Fruit fly (Drosophila melanogaster) whole organism, embryonic: Measurements from ENCODE around the gene Cpr65Aw.

Source experiments
- Aef1 ChIP-seq: fragments of 200-800 bp; sonication (Bioruptor generic); IDR thresholded peaks from 3 replicates; pipeline ENCODE4 v1.3.6; 2022; ENCODE audit warnings: missing biosample characterization, missing genetic modification characterization
- Blimp-1 ChIP-seq: fragments of 200-800 bp; sonication (Bioruptor generic); optimal IDR thresholded peaks from 3 replicates; lab custom pipeline; 2018; ENCODE audit warnings: missing biosample characterization, missing genetic modification characterization, mild to moderate bottlenecking, moderate library complexity, missing genetic modification reagents
- CG10147 ChIP-seq: fragments of 200-800 bp; sonication (Bioruptor generic); optimal IDR thresholded peaks from 2 replicates; lab custom pipeline; 2019; ENCODE audit warnings: missing biosample characterization, mild to moderate bottlenecking, missing genetic modification characterization, moderate library complexity
- CG10979 ChIP-seq: fragments of 200-800 bp; sonication (Bioruptor generic); optimal IDR thresholded peaks from 2 replicates; lab custom pipeline; 2018; ENCODE audit warnings: missing biosample characterization, mild to moderate bottlenecking, missing genetic modification characterization, moderate library complexity
- CG11560 ChIP-seq: fragments of 200-800 bp; sonication (Bioruptor generic); IDR thresholded peaks from 3 replicates; pipeline ENCODE4 v1.3.6; 2022; ENCODE audit warnings: missing biosample characterization, missing genetic modification characterization
- CG12155 ChIP-seq: fragments of 200-800 bp; sonication (Bioruptor generic); optimal IDR thresholded peaks from 3 replicates; lab custom pipeline; 2016; ENCODE audit warnings: missing biosample characterization, missing genetic modification characterization
- CG12299 ChIP-seq: fragments of 200-800 bp; sonication (Bioruptor generic); optimal IDR thresholded peaks from 2 replicates; lab custom pipeline; 2018; ENCODE audit warnings: missing biosample characterization, mild to moderate bottlenecking, missing genetic modification characterization
- CG12659 ChIP-seq: fragments of 200-800 bp; sonication (Bioruptor generic); optimal IDR thresholded peaks from 3 replicates; lab custom pipeline; 2017; ENCODE audit warnings: mild to moderate bottlenecking, missing biosample characterization, missing genetic modification reagents, missing genetic modification characterization
- CG12744 ChIP-seq: fragments of 200-800 bp; sonication (Bioruptor generic); optimal IDR thresholded peaks from 2 replicates; lab custom pipeline; 2016; ENCODE audit warnings: missing biosample characterization, missing genetic modification characterization
- CG13123 ChIP-seq: fragments of 200-800 bp; sonication (Bioruptor generic); optimal IDR thresholded peaks from 2 replicates; lab custom pipeline; 2016; ENCODE audit warnings: missing biosample characterization, missing genetic modification characterization
- CG13424 ChIP-seq: fragments of 200-800 bp; sonication (Bioruptor generic); optimal IDR thresholded peaks from 2 replicates; lab custom pipeline; 2019; ENCODE audit warnings: missing biosample characterization, mild to moderate bottlenecking, missing genetic modification characterization, moderate library complexity
- CG14014 ChIP-seq: fragments of 200-800 bp; sonication (Bioruptor generic); IDR thresholded peaks from 2 replicates; pipeline ENCODE4 v1.3.6; 2022; ENCODE audit warnings: missing biosample characterization, missing genetic modification characterization
- CG1603 ChIP-seq: fragments of 200-800 bp; sonication (Bioruptor generic); optimal IDR thresholded peaks from 2 replicates; lab custom pipeline; 2019; ENCODE audit warnings: missing biosample characterization, mild to moderate bottlenecking, missing genetic modification characterization, moderate library complexity
- CG18599 ChIP-seq: fragments of 200-800 bp; sonication (Bioruptor generic); optimal IDR thresholded peaks from 3 replicates; lab custom pipeline; 2017; ENCODE audit warnings: missing biosample characterization, missing genetic modification characterization, mild to moderate bottlenecking, moderate library complexity, missing genetic modification reagents
- CG18619 ChIP-seq: fragments of 200-800 bp; sonication (Bioruptor generic); optimal IDR thresholded peaks from 3 replicates; lab custom pipeline; 2017; ENCODE audit warnings: missing biosample characterization, mild to moderate bottlenecking, missing genetic modification characterization
- CG2712 ChIP-seq: fragments of 200-800 bp; optimal IDR thresholded peaks from 3 replicates; lab custom pipeline; 2019; ENCODE audit warnings: missing biosample characterization, mild to moderate bottlenecking, missing genetic modification characterization, moderate library complexity
- CG30403 ChIP-seq: fragments of 200-800 bp; sonication (Bioruptor generic); optimal IDR thresholded peaks from 3 replicates; lab custom pipeline; 2016; ENCODE audit warnings: missing biosample characterization, missing genetic modification characterization
- CG31224 ChIP-seq: fragments of 200-800 bp; sonication (Bioruptor generic); IDR thresholded peaks from 2 replicates; pipeline ENCODE4 v1.3.6; 2022; ENCODE audit warnings: missing biosample characterization, missing genetic modification characterization
- CG33557 ChIP-seq: fragments of 200-800 bp; sonication (Bioruptor generic); optimal IDR thresholded peaks from 2 replicates; lab custom pipeline; 2019; ENCODE audit warnings: missing biosample characterization, mild to moderate bottlenecking, missing genetic modification characterization, moderate library complexity
- CG3847 ChIP-seq: fragments of 200-800 bp; sonication (Bioruptor generic); IDR thresholded peaks from 2 replicates; pipeline ENCODE4 v1.3.6; 2022; ENCODE audit warnings: missing biosample characterization, missing genetic modification characterization
- CG4707 ChIP-seq: fragments of 200-800 bp; sonication (Bioruptor generic); optimal IDR thresholded peaks from 2 replicates; lab custom pipeline; 2018; ENCODE audit warnings: missing biosample characterization, mild to moderate bottlenecking, missing genetic modification characterization, moderate library complexity
- CG4854 ChIP-seq: fragments of 200-800 bp; sonication (Bioruptor generic); optimal IDR thresholded peaks from 2 replicates; lab custom pipeline; 2016; ENCODE audit warnings: missing biosample characterization, missing genetic modification characterization, inconsistent platforms
- CG7271 ChIP-seq: fragments of 200-800 bp; sonication (Bioruptor generic); optimal IDR thresholded peaks from 2 replicates; lab custom pipeline; 2018; ENCODE audit warnings: missing biosample characterization, mild to moderate bottlenecking, missing genetic modification characterization, moderate library complexity
- CG8290 ChIP-seq, 3 experiments: fragments of 200-800 bp; sonication (Bioruptor generic); optimal IDR thresholded peaks; 2 replicates each; lab custom pipeline; 2016 to 2019; ENCODE audit warnings: missing biosample characterization in 3 of 3, missing genetic modification characterization in 3 of 3, mild to moderate bottlenecking in 2 of 3, moderate library complexity in 1 of 3
- HLH4C ChIP-seq: fragments of 200-800 bp; sonication (Bioruptor generic); IDR thresholded peaks from 3 replicates; pipeline ENCODE4 v1.3.6; 2022; ENCODE audit warnings: missing biosample characterization, missing genetic modification characterization; ENCODE audit not compliant: partially characterized antibody
- HLH54F ChIP-seq: fragments of 200-800 bp; sonication (Bioruptor generic); optimal IDR thresholded peaks from 3 replicates; lab custom pipeline; 2016; ENCODE audit warnings: missing biosample characterization, missing genetic modification characterization
- Mad ChIP-seq: fragments of 200-800 bp; sonication (Bioruptor generic); optimal IDR thresholded peaks from 2 replicates; lab custom pipeline; 2016; ENCODE audit warnings: missing biosample characterization, missing genetic modification characterization
- ato ChIP-seq: fragments of 200-800 bp; sonication (Bioruptor generic); IDR thresholded peaks from 2 replicates; pipeline ENCODE4 v1.3.6; 2022; ENCODE audit warnings: missing biosample characterization, missing genetic modification characterization; ENCODE audit not compliant: partially characterized antibody
- bab2 ChIP-seq: fragments of 200-800 bp; sonication (Bioruptor generic); optimal IDR thresholded peaks from 2 replicates; lab custom pipeline; 2016; ENCODE audit warnings: missing biosample characterization, missing genetic modification characterization
- bigmax ChIP-seq: fragments of 200-800 bp; sonication (Bioruptor generic); optimal IDR thresholded peaks from 2 replicates; lab custom pipeline; 2018; ENCODE audit warnings: missing biosample characterization, mild to moderate bottlenecking, missing genetic modification characterization
- cas ChIP-seq: fragments of 200-800 bp; sonication (Bioruptor generic); IDR thresholded peaks from 2 replicates; pipeline ENCODE4 v1.3.6; 2022; ENCODE audit warnings: missing biosample characterization, missing genetic modification characterization
- dimm ChIP-seq: fragments of 200-800 bp; sonication (Bioruptor generic); IDR thresholded peaks from 2 replicates; pipeline ENCODE4 v1.3.6; 2022; ENCODE audit warnings: missing biosample characterization, missing genetic modification characterization
- disco-r ChIP-seq: fragments of 200-800 bp; sonication (Bioruptor generic); optimal IDR thresholded peaks from 2 replicates; lab custom pipeline; 2016; ENCODE audit warnings: missing biosample characterization, missing genetic modification characterization
- dmrt11E ChIP-seq: fragments of 200-800 bp; sonication (Bioruptor generic); optimal IDR thresholded peaks from 3 replicates; lab custom pipeline; 2018; ENCODE audit warnings: missing biosample characterization, mild to moderate bottlenecking, missing genetic modification characterization, moderate library complexity
- gce ChIP-seq: fragments of 200-800 bp; sonication (Bioruptor generic); IDR thresholded peaks from 3 replicates; pipeline ENCODE4 v1.3.6; 2022; ENCODE audit warnings: missing biosample characterization, missing genetic modification characterization
- grn ChIP-seq: fragments of 200-800 bp; sonication (Bioruptor generic); optimal IDR thresholded peaks from 3 replicates; lab custom pipeline; 2017; ENCODE audit warnings: missing biosample characterization, missing genetic modification characterization
- gsb-n ChIP-seq: fragments of 200-800 bp; sonication (Bioruptor generic); optimal IDR thresholded peaks from 3 replicates; lab custom pipeline; 2018; ENCODE audit warnings: missing biosample characterization, mild to moderate bottlenecking, missing genetic modification characterization
- hb ChIP-seq: fragments of 200-800 bp; sonication (Bioruptor generic); IDR thresholded peaks from 3 replicates; pipeline ENCODE4 v1.3.6; 2022; ENCODE audit warnings: missing biosample characterization, missing genetic modification characterization; ENCODE audit not compliant: partially characterized antibody
- knrl ChIP-seq: fragments of 200-800 bp; sonication (Bioruptor generic); IDR thresholded peaks from 3 replicates; pipeline ENCODE4 v1.3.6; 2022; ENCODE audit warnings: missing biosample characterization, missing genetic modification characterization; ENCODE audit not compliant: partially characterized antibody
- maf-S ChIP-seq: fragments of 200-800 bp; sonication (Bioruptor generic); optimal IDR thresholded peaks from 2 replicates; lab custom pipeline; 2016; ENCODE audit warnings: missing biosample characterization, missing genetic modification characterization
- nerfin-2 ChIP-seq: fragments of 200-800 bp; sonication (Bioruptor generic); IDR thresholded peaks from 2 replicates; pipeline ENCODE4 v1.3.6; 2022; ENCODE audit warnings: missing biosample characterization, missing genetic modification characterization; ENCODE audit not compliant: partially characterized antibody
- otp ChIP-seq: fragments of 200-800 bp; sonication (Bioruptor generic); IDR thresholded peaks from 3 replicates; pipeline ENCODE4, ENCODE4 v1.3.6; 2022; ENCODE audit warnings: missing biosample characterization, missing genetic modification characterization
- pita ChIP-seq: fragments of 200-800 bp; sonication (Bioruptor generic); optimal IDR thresholded peaks from 2 replicates; lab custom pipeline; 2017; ENCODE audit warnings: missing biosample characterization, mild to moderate bottlenecking, missing genetic modification characterization
- psq ChIP-seq: fragments of 200-800 bp; sonication (Bioruptor generic); optimal IDR thresholded peaks from 2 replicates; lab custom pipeline; 2017; ENCODE audit warnings: missing biosample characterization, missing genetic modification characterization
- ranshi ChIP-seq: fragments of 200-800 bp; sonication (Bioruptor generic); IDR thresholded peaks from 2 replicates; pipeline ENCODE4 v1.3.6; 2022; ENCODE audit warnings: missing biosample characterization, missing genetic modification characterization
- repo ChIP-seq: fragments of 200-800 bp; sonication (Bioruptor generic); optimal IDR thresholded peaks from 2 replicates; lab custom pipeline; 2016; ENCODE audit warnings: missing biosample characterization, missing genetic modification characterization
- trem ChIP-seq: fragments of 200-800 bp; optimal IDR thresholded peaks from 3 replicates; lab custom pipeline; 2019; ENCODE audit warnings: missing biosample characterization, mild to moderate bottlenecking, missing genetic modification characterization, moderate library complexity
- ttk ChIP-seq: fragments of 200-800 bp; sonication (Bioruptor generic); IDR thresholded peaks from 2 replicates; pipeline ENCODE4 v2.1.2; 2022; ENCODE audit warnings: missing biosample characterization, missing genetic modification characterization
- vfl ChIP-seq: fragments of 200-800 bp; sonication (Bioruptor generic); optimal IDR thresholded peaks from 2 replicates; lab custom pipeline; 2016; ENCODE audit warnings: missing biosample characterization, missing genetic modification characterization
- zfh2 ChIP-seq: fragments of 200-800 bp; sonication (Bioruptor generic); optimal IDR thresholded peaks from 2 replicates; lab custom pipeline; 2016; ENCODE audit warnings: missing biosample characterization, missing genetic modification characterization

Cpr65Aw gene

dm6 chr3L:6094697-6095096, 47.5 kb downstream of the Cpr65Aw start, which contains the start of the genes CG10467 and loj (continued):
- peak; percentile 87 for TF ChIP-seq zfh2 (GFP tag; lab: Kevin White, UChicago)
- peak; percentile 91 for TF ChIP-seq dimm
- TF ChIP-seq knrl, result peak; percentile 86
- 0 out of 2 replicates have a peak, but pooled peaks have one; percentile 15 for TF ChIP-seq nerfin-2 (GFP tag; lab: Robert Waterston, UW)
- TF ChIP-seq CG12155 (GFP tag; lab: Kevin White, UChicago), result peak; percentile 96
- TF ChIP-seq gce (GFP tag; lab: Robert Waterston, UW), result peak; percentile 90
- TF ChIP-seq CG10979, result peak; percentile 94
- TF ChIP-seq Aef1 (GFP tag; lab: Robert Waterston, UW), result peak; percentile 98
- TF ChIP-seq CG33557 (GFP tag; lab: Kevin White, UChicago), result peak; percentile 92
- peak; percentile 46 for TF ChIP-seq hb (GFP tag; lab: Robert Waterston, UW)
- peak; percentile 94 for TF ChIP-seq Blimp-1 (GFP tag; lab: Kevin White, UChicago)
- TF ChIP-seq CG18619 (GFP tag; lab: Kevin White, UChicago), result peak; percentile 93
- TF ChIP-seq gsb-n (tag; lab: Kevin White, UChicago), result peak; percentile 94
- peak; percentile 59 for TF ChIP-seq HLH4C (GFP tag; lab: Robert Waterston, UW)
- TF ChIP-seq grn, result peak; percentile 67
- TF ChIP-seq CG1603, result peak; percentile 51
- TF ChIP-seq CG11560 (tag; lab: Robert Waterston, UW), result peak; percentile 91
- TF ChIP-seq pita (GFP tag; lab: Kevin White, UChicago), result no peak
- TF ChIP-seq CG14014 (GFP tag; lab: Robert Waterston, UW), result peak; percentile 97
- peak; percentile 5 for TF ChIP-seq disco-r (GFP tag; lab: Kevin White, UChicago)
- peak; percentile 86 for TF ChIP-seq HLH54F (GFP tag; lab: Kevin White, UChicago)
- peak; percentile 66 for TF ChIP-seq CG12744 (GFP tag; lab: Kevin White, UChicago)
- peak; percentile 81 for TF ChIP-seq CG12299
- TF ChIP-seq maf-S (GFP tag; lab: Kevin White, UChicago), result peak; percentile 69
- TF ChIP-seq CG8290 (GFP tag; optimal IDR thresholded peaks at IDR 0.05; lab: Kevin White, UChicago), result peak; percentile 90
- peak in 1 of 2 experiments; percentile 67 for TF ChIP-seq CG8290 (tag; optimal IDR thresholded peaks at IDR 0.05; lab: Kevin White, UChicago)
- peak; percentile 98 for TF ChIP-seq ttk (GFP tag; lab: Robert Waterston, UW)
- TF ChIP-seq CG3847 (GFP tag; lab: Robert Waterston, UW), result peak; percentile 98
- TF ChIP-seq CG12659 (GFP tag; lab: Kevin White, UChicago), result peak; percentile 96
- TF ChIP-seq bigmax (GFP tag; lab: Kevin White, UChicago), result no peak
- peak; percentile 73 for TF ChIP-seq CG4707 (GFP tag; lab: Kevin White, UChicago)
- peak; percentile 98 for TF ChIP-seq ranshi (GFP tag; lab: Robert Waterston, UW)
- peak; percentile 98 for TF ChIP-seq CG13424
- peak; percentile 98 for TF ChIP-seq dmrt11E (tag; lab: Kevin White, UChicago)
- peak; percentile 86 for TF ChIP-seq CG4854 (GFP tag; lab: Kevin White, UChicago)
- peak; percentile 86 for TF ChIP-seq vfl
- peak; percentile 88 for TF ChIP-seq bab2 (GFP tag; lab: Kevin White, UChicago)
- peak; percentile 93 for TF ChIP-seq CG31224 (GFP tag; lab: Robert Waterston, UW)
- TF ChIP-seq CG30403, result peak; percentile 97
- TF ChIP-seq Mad, result peak; percentile 91
- no peak; the same call in 1 of the 2 replicates for TF ChIP-seq ato (GFP tag; lab: Robert Waterston, UW)
- peak; percentile 95 for TF ChIP-seq trem (tag; lab: Kevin White, UChicago)
- peak; percentile 92 for TF ChIP-seq CG13123 (GFP tag; lab: Kevin White, UChicago)
- TF ChIP-seq otp (GFP tag; lab: Robert Waterston, UW), result peak; percentile 94
- peak; percentile 94 for TF ChIP-seq cas (GFP tag; lab: Robert Waterston, UW)
- peak; percentile 34 for TF ChIP-seq repo (GFP tag; lab: Kevin White, UChicago)
- TF ChIP-seq CG18599 (GFP tag; lab: Kevin White, UChicago), result peak; percentile 94
- peak; percentile 92 for TF ChIP-seq CG10147 (GFP tag; lab: Kevin White, UChicago)
- TF ChIP-seq psq, result peak; percentile 91
- TF ChIP-seq CG2712 (tag; lab: Kevin White, UChicago), result peak; percentile 95
- peak; percentile 94 for TF ChIP-seq CG7271
